Fruit fly (Drosophila melanogaster): ENCODE results near the gene CG9265.
A peak's percentile ranks its signal among the peaks of the same experiment; 100 is the strongest.

Gene CG9265

dm6 chr2L:21108759-21109282, 37.5 kb upstream of the CG9265 start (continued):
- TF ChIP-seq CG32006 (GFP tag; optimal IDR thresholded peaks at IDR 0.05) (no peak), CG6276 (GFP tag; optimal IDR thresholded peaks at IDR 0.05) (peak; percentile 40), Ets96B (tag; optimal IDR thresholded peaks at IDR 0.05) (no peak), esn (GFP tag; optimal IDR thresholded peaks at IDR 0.05) (peak; percentile 54), vri (GFP tag; optimal IDR thresholded peaks at IDR 0.05) (peak; percentile 12), CG1621 (tag; optimal IDR thresholded peaks at IDR 0.05) (no peak), Gug (GFP tag; IDR thresholded peaks at IDR 0.05) (no peak)

- no peak for TF ChIP-seq fd85E (GFP tag; optimal IDR thresholded peaks at IDR 0.05)
- no peak for TF ChIP-seq vri (GFP tag; optimal IDR thresholded peaks at IDR 0.05)
- TF ChIP-seq esn (GFP tag; optimal IDR thresholded peaks at IDR 0.05): peak; percentile 35
- peak; percentile 8 for TF ChIP-seq CG34406 (GFP tag; optimal IDR thresholded peaks at IDR 0.05)
- no peak for TF ChIP-seq CG8632 (GFP tag; optimal IDR thresholded peaks at IDR 0.05)
- no peak for TF ChIP-seq net (GFP tag; optimal IDR thresholded peaks at IDR 0.05)
- peak; percentile 0 for TF ChIP-seq CG4318 (GFP tag; optimal IDR thresholded peaks at IDR 0.05)
- TF ChIP-seq OdsH (GFP tag; optimal IDR thresholded peaks at IDR 0.05): peak; percentile 42
- no peak for TF ChIP-seq CG11902 (GFP tag; optimal IDR thresholded peaks at IDR 0.05)
- TF ChIP-seq CG16779 (tag; optimal IDR thresholded peaks at IDR 0.05): no peak
- no peak for TF ChIP-seq Sox14 (GFP tag; optimal IDR thresholded peaks at IDR 0.05)
- TF ChIP-seq CG32006 (GFP tag; optimal IDR thresholded peaks at IDR 0.05): peak; percentile 60
- TF ChIP-seq Smox (GFP tag; optimal IDR thresholded peaks at IDR 0.05): peak; percentile 45
- no peak for TF ChIP-seq Blimp-1 (GFP tag; optimal IDR thresholded peaks at IDR 0.05)
- no peak for TF ChIP-seq CG6276 (GFP tag; optimal IDR thresholded peaks at IDR 0.05)
- TF ChIP-seq dsx (GFP tag; optimal IDR thresholded peaks at IDR 0.05; ENCODE audit: poor library complexity, severe bottlenecking): no peak
- TF ChIP-seq CG11294 (GFP tag; IDR thresholded peaks at IDR 0.05): no peak
- peak; percentile 44 for TF ChIP-seq Met (GFP tag; optimal IDR thresholded peaks at IDR 0.05)
- peak; percentile 55 for TF ChIP-seq CG3919 (GFP tag; optimal IDR thresholded peaks at IDR 0.05)
- no peak for TF ChIP-seq Eip93F (GFP tag; optimal IDR thresholded peaks at IDR 0.05)
- no peak; the same call in 1 of the 2 replicates for TF ChIP-seq CG15336 (GFP tag; IDR thresholded peaks at IDR 0.05)
- peak; percentile 53 for TF ChIP-seq acj6 (GFP tag; optimal IDR thresholded peaks at IDR 0.05)
- no peak for TF ChIP-seq dac (GFP tag; optimal IDR thresholded peaks at IDR 0.05)
- TF ChIP-seq Ets96B (tag; optimal IDR thresholded peaks at IDR 0.05): peak; percentile 44
- TF ChIP-seq CG3032 (tag; optimal IDR thresholded peaks at IDR 0.05): peak; percentile 24
- TF ChIP-seq Eip78C (GFP tag): peak; percentile 85
- no peak for TF ChIP-seq svp (GFP tag)
- TF ChIP-seq fkh (GFP tag; optimal IDR thresholded peaks at IDR 0.05): no peak
- TF ChIP-seq pdm3 (GFP tag; optimal IDR thresholded peaks at IDR 0.05): peak; percentile 45
- no peak for TF ChIP-seq CG9139 (GFP tag; optimal IDR thresholded peaks at IDR 0.05)
- 0 out of 2 replicates have a peak, but pooled peaks have one; percentile 35 for TF ChIP-seq Gug (GFP tag; IDR thresholded peaks at IDR 0.05)
- TF ChIP-seq CG31627 (GFP tag; optimal IDR thresholded peaks at IDR 0.05): peak; percentile 18
- peak in 1 of 2 experiments; percentile 34 for TF ChIP-seq salr (GFP tag; optimal IDR thresholded peaks at IDR 0.05)
- TF ChIP-seq Ets21C (GFP tag; optimal IDR thresholded peaks at IDR 0.05): no peak
- no peak for TF ChIP-seq topi (GFP tag; optimal IDR thresholded peaks at IDR 0.05)
- peak; percentile 59 for TF ChIP-seq achi (GFP tag; optimal IDR thresholded peaks at IDR 0.05)
- peak; percentile 15 for TF ChIP-seq Sox102F (GFP tag; optimal IDR thresholded peaks at IDR 0.05)
- peak; percentile 24 for TF ChIP-seq CG6854 (GFP tag; optimal IDR thresholded peaks at IDR 0.05)
- peak; percentile 35 for TF ChIP-seq Hr39 (GFP tag; optimal IDR thresholded peaks at IDR 0.05)
- TF ChIP-seq CG7368 (GFP tag; optimal IDR thresholded peaks at IDR 0.05): no peak
- TF ChIP-seq Hr38 (GFP tag; optimal IDR thresholded peaks at IDR 0.05): no peak
- peak; percentile 47 for TF ChIP-seq lz (GFP tag; optimal IDR thresholded peaks at IDR 0.05)
- peak; percentile 35 for TF ChIP-seq CG10631 (GFP tag; optimal IDR thresholded peaks at IDR 0.05)
- TF ChIP-seq ss (GFP tag; optimal IDR thresholded peaks at IDR 0.05): no peak
- no peak for TF ChIP-seq Sox15 (GFP tag; optimal IDR thresholded peaks at IDR 0.05)
- TF ChIP-seq fd59A (GFP tag; optimal IDR thresholded peaks at IDR 0.05): no peak
Observed at dm6 chr2L:21107651-21108489, 36.6 kb upstream of the CG9265 start.
